Worm (Caenorhabditis elegans) whole organism, L4 larva: Measurements from ENCODE around the gene ama-1.

ENCODE experiments used
- T20F7.1 ChIP-seq: fragments of 200-800 bp; sonication (Bioruptor generic); optimal IDR thresholded peaks from 2 replicates; lab custom pipeline; 2018; ENCODE audit warnings: mild to moderate bottlenecking, missing genetic modification characterization, missing compliant biosample characterization
- T26A8.4 ChIP-seq: fragments of 200-800 bp; sonication (Bioruptor generic); IDR thresholded peaks from 2 replicates; pipeline ENCODE4 v1.3.6; 2022; ENCODE audit warnings: missing genetic modification characterization, missing compliant biosample characterization
- Y105C5A.15 ChIP-seq: fragments of 200-800 bp; sonication (Bioruptor generic); IDR thresholded peaks from 2 replicates; pipeline ENCODE4 v1.3.6; 2022; ENCODE audit warnings: missing genetic modification characterization, missing compliant biosample characterization
- Y75B8A.6 ChIP-seq: fragments of 200-800 bp; sonication (Bioruptor generic); IDR thresholded peaks from 2 replicates; pipeline ENCODE4 v1.3.6; 2022; ENCODE audit warnings: missing genetic modification reagents, missing genetic modification characterization, missing compliant biosample characterization
- ZK337.2 ChIP-seq: fragments of 200-800 bp; sonication (Bioruptor generic); IDR thresholded peaks from 2 replicates; pipeline ENCODE4 v1.3.6; 2022; ENCODE audit warnings: missing genetic modification reagents, missing genetic modification characterization, missing compliant biosample characterization
- aha-1 ChIP-seq: fragments of 150-350 bp; peaks from one replicate; lab custom pipeline; 2014; ENCODE audit warnings: missing biosample characterization, missing genetic modification characterization
- aly-2 ChIP-seq: sonication (generic microtip); optimal IDR thresholded peaks from 2 replicates; lab custom pipeline; 2018; ENCODE audit warnings: missing biosample characterization, missing genetic modification characterization
- ama-1 ChIP-seq: fragments of 150-350 bp; optimal IDR thresholded peaks from 2 replicates; lab custom pipeline; 2014; ENCODE audit warnings: inconsistent platforms, mixed read lengths
- arid-1 ChIP-seq: fragments of 200-800 bp; sonication (Bioruptor generic); conservative IDR thresholded peaks from 2 replicates; pipeline ENCODE4 v1.3.6; 2022; ENCODE audit warnings: missing genetic modification reagents, missing genetic modification characterization, missing compliant biosample characterization
- attf-4 ChIP-seq: sonication (generic microtip); optimal IDR thresholded peaks from 3 replicates; lab custom pipeline; 2017; ENCODE audit warnings: missing biosample characterization, missing genetic modification characterization
- ceh-28 ChIP-seq: fragments of 150-350 bp; optimal IDR thresholded peaks from 2 replicates; lab custom pipeline; 2014; ENCODE audit warnings: missing biosample characterization, missing genetic modification reagents, missing genetic modification characterization
- ceh-32 ChIP-seq: sonication (generic microtip); optimal IDR thresholded peaks from 2 replicates; lab custom pipeline; 2016; ENCODE audit warnings: mild to moderate bottlenecking, missing genetic modification characterization, missing compliant biosample characterization; ENCODE audit not compliant: poor library complexity
- ceh-62 ChIP-seq: sonication (generic microtip); optimal IDR thresholded peaks from 2 replicates; lab custom pipeline; 2017; ENCODE audit warnings: missing biosample characterization, missing genetic modification characterization
- ceh-82 ChIP-seq: sonication (generic microtip); optimal IDR thresholded peaks from 2 replicates; lab custom pipeline; 2017; ENCODE audit warnings: missing biosample characterization, missing genetic modification characterization
- ces-1 ChIP-seq: fragments of 150-350 bp; sonication (generic microtip); optimal IDR thresholded peaks from 4 replicates; lab custom pipeline; 2014; ENCODE audit warnings: missing biosample characterization, missing genetic modification reagents, missing genetic modification characterization
- ctbp-1 ChIP-seq: fragments of 200-800 bp; sonication (Bioruptor generic); IDR thresholded peaks from 2 replicates; pipeline ENCODE4 v1.3.6; 2022; ENCODE audit warnings: missing genetic modification reagents, missing genetic modification characterization, missing compliant biosample characterization
- daf-16 ChIP-seq, 3 experiments: sonication (generic microtip); optimal IDR thresholded peaks; 2 replicates each; lab custom pipeline; 2016 to 2017; ENCODE audit warnings: missing genetic modification characterization in 3 of 3, missing genetic modification reagents in 3 of 3, mild to moderate bottlenecking in 2 of 3, missing compliant biosample characterization in 2 of 3, missing biosample characterization in 1 of 3, moderate library complexity in 1 of 3
- dve-1 ChIP-seq: sonication (generic microtip); optimal IDR thresholded peaks from 2 replicates; lab custom pipeline; 2017; ENCODE audit warnings: antibody characterized with exemption, mild to moderate bottlenecking, missing genetic modification characterization, missing compliant biosample characterization; ENCODE audit not compliant: insufficient read depth
- egl-27 ChIP-seq: sonication (generic microtip); optimal IDR thresholded peaks from 3 replicates; lab custom pipeline; 2017; ENCODE audit warnings: missing biosample characterization, missing genetic modification reagents, missing genetic modification characterization
- egl-43 ChIP-seq: fragments of 200-800 bp; sonication (Bioruptor generic); IDR thresholded peaks from 2 replicates; pipeline ENCODE4 v1.3.6; 2022; ENCODE audit warnings: missing genetic modification reagents, missing genetic modification characterization, missing compliant biosample characterization
- fkh-10 ChIP-seq: fragments of 150-350 bp; optimal IDR thresholded peaks from 2 replicates; lab custom pipeline; 2014; ENCODE audit warnings: missing biosample characterization, missing genetic modification reagents, missing genetic modification characterization
- gei-8 ChIP-seq: fragments of 200-800 bp; sonication (Bioruptor generic); optimal IDR thresholded peaks from 2 replicates; lab custom pipeline; 2018; ENCODE audit warnings: mild to moderate bottlenecking, missing genetic modification characterization, missing compliant biosample characterization
- hif-1 ChIP-seq, 2 experiments: sonication (generic microtip); optimal IDR thresholded peaks; 2 replicates each; lab custom pipeline; 2016 to 2017; ENCODE audit warnings: missing compliant biosample characterization in 2 of 2, missing genetic modification characterization in 2 of 2, missing genetic modification reagents in 2 of 2, missing genotype in 2 of 2, mild to moderate bottlenecking in 1 of 2
- hlh-11 ChIP-seq: fragments of 200-800 bp; sonication (Bioruptor generic); optimal IDR thresholded peaks from 2 replicates; lab custom pipeline; 2018; ENCODE audit warnings: mild to moderate bottlenecking, missing genetic modification characterization, missing compliant biosample characterization
- hlh-30 ChIP-seq: sonication (generic microtip); optimal IDR thresholded peaks from 2 replicates; lab custom pipeline; 2017; ENCODE audit warnings: antibody characterized with exemption, mild to moderate bottlenecking, missing genetic modification characterization, missing compliant biosample characterization; ENCODE audit not compliant: insufficient read depth
- jun-1 ChIP-seq: fragments of 150-350 bp; optimal IDR thresholded peaks from 2 replicates; lab custom pipeline; 2014; ENCODE audit warnings: missing biosample characterization, missing genetic modification reagents, missing genetic modification characterization
- lim-7 ChIP-seq: fragments of 200-800 bp; sonication (Bioruptor generic); IDR thresholded peaks from 2 replicates; pipeline ENCODE4 v1.3.6; 2022; ENCODE audit warnings: missing genetic modification characterization, missing compliant biosample characterization
- lin-15B ChIP-seq: fragments of 150-350 bp; sonication (generic microtip); optimal IDR thresholded peaks from 3 replicates; lab custom pipeline; 2014; ENCODE audit warnings: missing biosample characterization, missing genetic modification characterization
- lin-29 ChIP-seq: fragments of 200-800 bp; sonication (Bioruptor generic); IDR thresholded peaks from 2 replicates; pipeline ENCODE4 v1.3.6; 2022; ENCODE audit warnings: missing genetic modification reagents, missing genetic modification characterization, missing compliant biosample characterization
- lin-38 ChIP-seq: fragments of 200-800 bp; sonication (Bioruptor generic); IDR thresholded peaks from 2 replicates; pipeline ENCODE4 v1.3.6; 2022; ENCODE audit warnings: missing genetic modification reagents, missing genetic modification characterization, missing compliant biosample characterization
- mxl-2 ChIP-seq: fragments of 200-800 bp; sonication (Bioruptor generic); conservative IDR thresholded peaks from 2 replicates; pipeline ENCODE4 v1.3.6; 2022; ENCODE audit warnings: missing genetic modification reagents, missing genetic modification characterization, missing compliant biosample characterization
- nhr-102 ChIP-seq: sonication (generic microtip); optimal IDR thresholded peaks from 2 replicates; lab custom pipeline; 2016; ENCODE audit warnings: mild to moderate bottlenecking, missing genetic modification characterization, moderate library complexity, missing compliant biosample characterization
- nhr-28 ChIP-seq: fragments of 150-350 bp; optimal IDR thresholded peaks from 2 replicates; lab custom pipeline; 2014; ENCODE audit warnings: missing biosample characterization, missing genetic modification characterization
- nhr-41 ChIP-seq: fragments of 200-800 bp; sonication (Bioruptor generic); IDR thresholded peaks from 2 replicates; pipeline ENCODE4 v1.3.6; 2022; ENCODE audit warnings: missing genetic modification reagents, missing genetic modification characterization, missing compliant biosample characterization
- set-16 ChIP-seq: fragments of 200-800 bp; sonication (Bioruptor generic); IDR thresholded peaks from 2 replicates; pipeline ENCODE4 v1.3.6; 2022; ENCODE audit warnings: missing genetic modification reagents, missing genetic modification characterization, missing compliant biosample characterization
- spr-1 ChIP-seq: sonication (generic microtip); optimal IDR thresholded peaks from 2 replicates; lab custom pipeline; 2016; ENCODE audit warnings: mild to moderate bottlenecking, missing genetic modification characterization, missing compliant biosample characterization
- tag-97 ChIP-seq: fragments of 200-800 bp; sonication (Bioruptor generic); IDR thresholded peaks from 2 replicates; pipeline ENCODE4 v1.3.6; 2022; ENCODE audit warnings: missing genetic modification characterization, missing compliant biosample characterization
- tra-1 ChIP-seq: fragments of 200-800 bp; sonication (Bioruptor generic); IDR thresholded peaks from 2 replicates; pipeline ENCODE4 v1.3.6; 2022; ENCODE audit warnings: missing genetic modification reagents, missing genetic modification characterization, missing compliant biosample characterization
- zag-1 ChIP-seq: fragments of 150-350 bp; optimal IDR thresholded peaks from 2 replicates; lab custom pipeline; 2014; ENCODE audit warnings: missing biosample characterization, missing genetic modification characterization
- zfp-3 ChIP-seq: fragments of 200-800 bp; sonication (Bioruptor generic); conservative IDR thresholded peaks from 2 replicates; pipeline ENCODE4 v1.3.6; 2022; ENCODE audit warnings: missing genetic modification reagents, missing genetic modification characterization, missing compliant biosample characterization
- ztf-7 ChIP-seq: fragments of 150-350 bp; optimal IDR thresholded peaks from 2 replicates; lab custom pipeline; 2014; ENCODE audit warnings: missing biosample characterization, missing genetic modification characterization

Gene ama-1

ce11 chrIV:4225851-4226250, 22.0 kb upstream of the ama-1 start, which contains the start of gene srbc-71:
Gene srbc-71 (minus strand): TSS chrIV:4225951.
- TF ChIP-seq ZK337.2 (GFP tag; lab: Robert Waterston, UW), result no peak
- TF ChIP-seq mxl-2 (GFP tag; lab: Robert Waterston, UW), result no peak
- TF ChIP-seq ama-1, result no peak
- peak; percentile 18 for TF ChIP-seq aha-1
- no peak for TF ChIP-seq ces-1 (GFP tag; lab: Kevin White, UChicago)
- TF ChIP-seq, all 104 proteins: peak for 1

- TF ChIP-seq ztf-7 (tag; lab: Kevin White, UChicago) (no peak), hlh-30 (tag; lab: Kevin White, UChicago) (no peak), tag-97 (GFP tag; lab: Robert Waterston, UW) (no peak), ceh-82 (tag; lab: Kevin White, UChicago) (no peak), lin-15B (tag; lab: Kevin White, UChicago) (no peak)
These were observed 20.0 kb upstream of the ama-1 start, which contains the start of gene srbc-70 for ce11 chrIV:4227917-4228316. Gene srbc-70 (minus strand): TSS chrIV:4228017.

- TF ChIP-seq nhr-28 (tag; lab: Kevin White, UChicago), result peak; percentile 8
- peak; percentile 84 for TF ChIP-seq ama-1
- peak; percentile 67; the same call in 1 of the 2 replicates for TF ChIP-seq T26A8.4
- TF ChIP-seq lim-7 (GFP tag; lab: Robert Waterston, UW), result 0 out of 2 replicates have a peak, but pooled peaks have one; percentile 11
- TF ChIP-seq egl-43, result peak; percentile 73; the same call in 1 of the 2 replicates
- TF ChIP-seq ceh-62 (tag; lab: Kevin White, UChicago), result no peak
- TF ChIP-seq ceh-82 (tag; lab: Kevin White, UChicago), result no peak
- TF ChIP-seq, all 104 proteins: peak for 5
These were observed 12.4 kb upstream of the ama-1 start, which contains the start of the genes zipt-2.2 and dpy-13 for ce11 chrIV:4235315-4236024. Gene zipt-2.2 (minus strand): TSS chrIV:4235365. Gene dpy-13 (plus strand): TSS chrIV:4235614.

ce11 chrIV:4236025-4236407, 11.9 kb upstream of the ama-1 start:
- no peak for TF ChIP-seq egl-27 (tag; lab: Kevin White, UChicago)
- TF ChIP-seq egl-43, result no peak
- no peak for TF ChIP-seq Y75B8A.6 (GFP tag; lab: Robert Waterston, UW)
- peak; percentile 4; the same call in 1 of the 2 replicates for TF ChIP-seq T26A8.4
- TF ChIP-seq nhr-41 (GFP tag; lab: Robert Waterston, UW), result no peak
- TF ChIP-seq set-16 (GFP tag; lab: Robert Waterston, UW), result peak; percentile 97

ce11 chrIV:4236671-4237070, 11.2 kb upstream of the ama-1 start:
- TF ChIP-seq set-16 (GFP tag; lab: Robert Waterston, UW), result no peak
- TF ChIP-seq zag-1 (tag; lab: Kevin White, UChicago), result no peak
- no peak for TF ChIP-seq tra-1
- no peak for TF ChIP-seq gei-8 (GFP tag; lab: Kevin White, UChicago)
- no peak for TF ChIP-seq aly-2 (tag; lab: Kevin White, UChicago)
- peak; percentile 24 for TF ChIP-seq nhr-28 (tag; lab: Kevin White, UChicago)
- TF ChIP-seq dve-1 (tag; lab: Kevin White, UChicago), result no peak
- TF ChIP-seq jun-1 (tag; lab: Kevin White, UChicago), result no peak
- no peak for TF ChIP-seq hlh-30 (tag; lab: Kevin White, UChicago)
- TF ChIP-seq arid-1 (GFP tag; lab: Robert Waterston, UW), result no peak
- no peak for TF ChIP-seq lin-15B (tag; lab: Kevin White, UChicago)
- TF ChIP-seq nhr-102 (tag; lab: Kevin White, UChicago), result no peak
- TF ChIP-seq ctbp-1 (GFP tag; lab: Robert Waterston, UW), result no peak
- TF ChIP-seq attf-4 (tag; lab: Kevin White, UChicago), result no peak
- no peak for TF ChIP-seq Y105C5A.15 (GFP tag; lab: Robert Waterston, UW)
- TF ChIP-seq lin-29 (GFP tag; lab: Robert Waterston, UW), result 0 out of 2 replicates have a peak, but pooled peaks have one; percentile 32
- TF ChIP-seq lin-38 (GFP tag; lab: Robert Waterston, UW), result no peak
- no peak for TF ChIP-seq hif-1 (tag; optimal IDR thresholded peaks at IDR 0.05; lab: Kevin White, UChicago)
- TF ChIP-seq ceh-32 (tag; lab: Kevin White, UChicago), result no peak
- TF ChIP-seq spr-1 (tag; lab: Kevin White, UChicago), result no peak
- TF ChIP-seq zfp-3, result no peak
- no peak for TF ChIP-seq daf-16 (GFP tag; optimal IDR thresholded peaks at IDR 0.05; lab: Kevin White, UChicago)
- TF ChIP-seq daf-16 (tag; optimal IDR thresholded peaks at IDR 0.05; lab: Kevin White, UChicago), result no peak
- no peak for TF ChIP-seq T20F7.1 (GFP tag; lab: Kevin White, UChicago)
- TF ChIP-seq hlh-11 (tag; lab: Kevin White, UChicago), result peak; percentile 12
- no peak for TF ChIP-seq ceh-28 (tag; lab: Kevin White, UChicago)
- no peak for TF ChIP-seq fkh-10 (GFP tag; lab: Kevin White, UChicago)
